Worm (Caenorhabditis elegans) whole organism, midembryonic: ENCODE measurements around the gene Y76B12C.4.

Experiments used
- T22C8.4 ChIP-seq: fragments of 200-800 bp; sonication (Bioruptor generic); IDR thresholded peaks from 2 replicates; pipeline ENCODE4 v1.3.6; 2022; ENCODE audit warnings: missing genetic modification characterization, missing compliant biosample characterization
- cog-1 ChIP-seq: sonication (generic microtip); optimal IDR thresholded peaks from 2 replicates; lab custom pipeline; 2016; ENCODE audit warnings: missing genetic modification characterization, missing compliant biosample characterization
- flt-1 ChIP-seq: fragments of 200-800 bp; sonication (Bioruptor generic); IDR thresholded peaks from 2 replicates; pipeline ENCODE4 v1.3.6; 2022; ENCODE audit warnings: missing genetic modification characterization, missing compliant biosample characterization
- med-1 ChIP-seq: sonication (generic microtip); optimal IDR thresholded peaks from 2 replicates; lab custom pipeline; 2017; ENCODE audit warnings: missing genetic modification characterization, mild to moderate bottlenecking, missing compliant biosample characterization, antibody characterized with exemption, missing genetic modification reagents; ENCODE audit not compliant: insufficient read depth
- ref-1 ChIP-seq: fragments of 200-800 bp; sonication (Bioruptor generic); conservative IDR thresholded peaks from 2 replicates; pipeline ENCODE4 v1.3.6; 2022; ENCODE audit warnings: missing genetic modification reagents, missing genetic modification characterization, missing compliant biosample characterization
- ztf-23 ChIP-seq: fragments of 200-800 bp; sonication (Bioruptor generic); IDR thresholded peaks from 2 replicates; pipeline ENCODE4 v1.3.6; 2022; ENCODE audit warnings: missing genetic modification reagents, missing genetic modification characterization, missing compliant biosample characterization

DNA sequence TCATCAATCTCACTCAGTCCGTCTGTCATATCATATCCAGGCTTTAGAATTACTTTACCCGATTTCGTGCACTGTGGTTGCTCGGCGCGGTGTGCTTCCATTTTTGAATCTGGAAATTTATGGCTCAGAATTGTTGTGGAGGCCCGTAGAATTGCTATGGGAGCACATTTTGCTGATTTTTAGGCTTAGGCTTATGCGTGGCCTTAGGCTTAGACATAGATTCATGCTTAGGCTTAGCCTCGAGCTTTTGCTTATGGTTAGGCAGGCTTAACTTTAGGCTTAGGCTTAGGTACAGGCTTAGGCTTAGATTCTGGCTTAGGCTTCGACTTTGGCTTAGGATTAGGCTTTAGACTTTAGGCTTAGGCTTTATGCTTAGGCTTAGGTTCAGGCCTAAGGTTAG is at the start of gene Y76B12C.4:
- no peak for TF ChIP-seq ref-1
- TF ChIP-seq cog-1 = no peak
- no peak for TF ChIP-seq ztf-23 (GFP tag; lab: Robert Waterston, UW)
- no peak for TF ChIP-seq T22C8.4
- TF ChIP-seq med-1 (GFP tag; lab: Kevin White, UChicago) = no peak
- TF ChIP-seq flt-1 (GFP tag; lab: Robert Waterston, UW) = no peak
